Fruit fly (Drosophila melanogaster): Measurements from ENCODE around the gene Dph2.

Gene Dph2

dm6 chr3R:14898280-14898756 lies 4.6 kb upstream of the Dph2 start, which contains the start of the genes Nup93-2 and CG3817 (continued):
- TF ChIP-seq CG8290 (GFP tag; optimal IDR thresholded peaks at IDR 0.05) (peak; percentile 88), CG8290 (tag; optimal IDR thresholded peaks at IDR 0.05) (peak in 1 of 2 experiments; percentile 49), CG1233 (GFP tag; optimal IDR thresholded peaks at IDR 0.05) (peak; percentile 54), gt (GFP tag; IDR thresholded peaks at IDR 0.05) (0 out of 2 replicates have a peak, but pooled peaks have one; percentile 37), jumu (GFP tag; optimal IDR thresholded peaks at IDR 0.05) (peak; percentile 44), h (optimal IDR thresholded peaks at IDR 0.05) (no peak), Doc2 (GFP tag; IDR thresholded peaks at IDR 0.05) (no peak), CG12744 (GFP tag; optimal IDR thresholded peaks at IDR 0.05) (no peak), ind (GFP tag; optimal IDR thresholded peaks at IDR 0.05) (peak; percentile 69), bab2 (GFP tag; optimal IDR thresholded peaks at IDR 0.05) (peak; percentile 78), CG1024 (GFP tag; IDR thresholded peaks at IDR 0.05) (no peak; the same call in 1 of the 2 replicates), Hmr (GFP tag; optimal IDR thresholded peaks at IDR 0.05) (peak; percentile 70), CG31441 (GFP tag; IDR thresholded peaks at IDR 0.05) (peak; percentile 77), CG14014 (GFP tag; IDR thresholded peaks at IDR 0.05) (0 out of 2 replicates have a peak, but pooled peaks have one; percentile 16), CG13624 (GFP tag; optimal IDR thresholded peaks at IDR 0.05) (peak; percentile 50), trh (GFP tag; optimal IDR thresholded peaks at IDR 0.05) (peak; percentile 67), CG10267 (tag; optimal IDR thresholded peaks at IDR 0.05) (peak; percentile 86), Nf-YA (GFP tag; IDR thresholded peaks at IDR 0.05) (no peak), CG2678 (tag; optimal IDR thresholded peaks at IDR 0.05) (peak; percentile 82), YL-1 (GFP tag; optimal IDR thresholded peaks at IDR 0.05) (no peak), bbx (GFP tag; IDR thresholded peaks at IDR 0.05; ENCODE audit: partially characterized antibody) (peak; percentile 75), CG4328 (GFP tag; optimal IDR thresholded peaks at IDR 0.05) (peak; percentile 45), oc (tag; optimal IDR thresholded peaks at IDR 0.05) (no peak), CG8944 (GFP tag; optimal IDR thresholded peaks at IDR 0.05) (no peak), vnd (GFP tag; IDR thresholded peaks at IDR 0.05; ENCODE audit: partially characterized antibody) (no peak), danr (GFP tag; IDR thresholded peaks at IDR 0.05) (peak; percentile 7; the same call in 1 of the 2 replicates), ci (GFP tag; IDR thresholded peaks at IDR 0.05) (peak; percentile 38; the same call in 1 of the 3 replicates), Myb (GFP tag; optimal IDR thresholded peaks at IDR 0.05) (no peak), gsb-n (tag; optimal IDR thresholded peaks at IDR 0.05) (no peak), dm (GFP tag; optimal IDR thresholded peaks at IDR 0.05) (peak; percentile 46), CG31365 (tag; optimal IDR thresholded peaks at IDR 0.05) (no peak), CG34224 (GFP tag; IDR thresholded peaks at IDR 0.05; ENCODE audit: partially characterized antibody) (no peak), Elba2 (GFP tag; optimal IDR thresholded peaks at IDR 0.05) (no peak), Hr39 (optimal IDR thresholded peaks at IDR 0.05) (no peak), CG32767 (GFP tag; IDR thresholded peaks at IDR 0.05) (no peak), Sin3A (optimal IDR thresholded peaks at IDR 0.05) (no peak), CG5245 (GFP tag; optimal IDR thresholded peaks at IDR 0.05) (no peak), sim (GFP tag; IDR thresholded peaks at IDR 0.05) (no peak), CG18011 (GFP tag; optimal IDR thresholded peaks at IDR 0.05) (no peak), CG9932 (GFP tag; IDR thresholded peaks at IDR 0.05) (peak; percentile 89), luna (GFP tag; optimal IDR thresholded peaks at IDR 0.05) (no peak), bcd (GFP tag; optimal IDR thresholded peaks at IDR 0.05) (peak; percentile 44), CG8388 (GFP tag; optimal IDR thresholded peaks at IDR 0.05) (peak; percentile 66), zen (tag; optimal IDR thresholded peaks at IDR 0.05) (peak; percentile 44), BEAF-32 (GFP tag; optimal IDR thresholded peaks at IDR 0.05) (peak; percentile 71), grau (tag; optimal IDR thresholded peaks at IDR 0.05) (peak; percentile 76), MBD-R2 (GFP tag; IDR thresholded peaks at IDR 0.05) (peak; percentile 83), CG2875 (GFP tag; optimal IDR thresholded peaks at IDR 0.05) (no peak), Sox100B (GFP tag; optimal IDR thresholded peaks at IDR 0.05) (no peak), CG18476 (GFP tag; optimal IDR thresholded peaks at IDR 0.05) (no peak), CG6683 (GFP tag; optimal IDR thresholded peaks at IDR 0.05) (no peak), B-H2 (GFP tag; optimal IDR thresholded peaks at IDR 0.05) (peak; percentile 71)

All from whole organism, embryonic.